Fruit fly (Drosophila melanogaster) whole organism, embryonic: Measurements from ENCODE around the gene Syx5.
A peak's percentile ranks its signal among the peaks of the same experiment; 100 is the strongest.

Experiments
- Bdp1 ChIP-seq: fragments of 200-800 bp; sonication (Bioruptor generic); optimal IDR thresholded peaks from 3 replicates; lab custom pipeline; 2016; ENCODE audit warnings: missing biosample characterization, missing genetic modification characterization
- CG10462 ChIP-seq: fragments of 200-800 bp; sonication (Bioruptor generic); optimal IDR thresholded peaks from 2 replicates; lab custom pipeline; 2016; ENCODE audit warnings: missing biosample characterization, missing genetic modification characterization
- CG11696 ChIP-seq: fragments of 200-800 bp; sonication (Bioruptor generic); IDR thresholded peaks from 2 replicates; pipeline ENCODE4 v1.3.6; 2022; ENCODE audit warnings: missing biosample characterization, missing genetic modification characterization
- CG12104 ChIP-seq: fragments of 200-800 bp; sonication (Bioruptor generic); optimal IDR thresholded peaks from 3 replicates; lab custom pipeline; 2016; ENCODE audit warnings: missing biosample characterization, missing genetic modification characterization
- CG1233 ChIP-seq: fragments of 200-800 bp; sonication (Bioruptor generic); optimal IDR thresholded peaks from 4 replicates; lab custom pipeline; 2018; ENCODE audit warnings: missing biosample characterization, mild to moderate bottlenecking, missing genetic modification characterization
- CG13287 ChIP-seq: fragments of 200-800 bp; sonication (Bioruptor generic); IDR thresholded peaks from 2 replicates; pipeline ENCODE4 v1.3.6; 2022; ENCODE audit warnings: missing biosample characterization, missing genetic modification characterization; ENCODE audit not compliant: partially characterized antibody
- CG13424 ChIP-seq: fragments of 200-800 bp; sonication (Bioruptor generic); optimal IDR thresholded peaks from 2 replicates; lab custom pipeline; 2019; ENCODE audit warnings: missing biosample characterization, mild to moderate bottlenecking, missing genetic modification characterization, moderate library complexity
- CG1603 ChIP-seq: fragments of 200-800 bp; sonication (Bioruptor generic); optimal IDR thresholded peaks from 2 replicates; lab custom pipeline; 2019; ENCODE audit warnings: missing biosample characterization, mild to moderate bottlenecking, missing genetic modification characterization, moderate library complexity
- CG17186 ChIP-seq: fragments of 200-800 bp; sonication (Bioruptor generic); optimal IDR thresholded peaks from 3 replicates; lab custom pipeline; 2017; ENCODE audit warnings: missing biosample characterization, missing genetic modification reagents, missing genetic modification characterization
- CG17802 ChIP-seq: fragments of 200-800 bp; sonication (Bioruptor generic); optimal IDR thresholded peaks from 2 replicates; lab custom pipeline; 2018; ENCODE audit warnings: missing biosample characterization, mild to moderate bottlenecking, missing genetic modification characterization, moderate library complexity
- CG17912 ChIP-seq: fragments of 200-800 bp; sonication (Bioruptor generic); optimal IDR thresholded peaks from 2 replicates; lab custom pipeline; 2018; ENCODE audit warnings: missing biosample characterization, mild to moderate bottlenecking, missing genetic modification characterization
- CG2875 ChIP-seq: fragments of 200-800 bp; sonication (Bioruptor generic); optimal IDR thresholded peaks from 2 replicates; lab custom pipeline; 2017; ENCODE audit warnings: missing biosample characterization, mild to moderate bottlenecking, missing genetic modification characterization, missing genetic modification reagents
- CG4328 ChIP-seq: fragments of 200-800 bp; sonication (Bioruptor generic); optimal IDR thresholded peaks from 3 replicates; lab custom pipeline; 2017; ENCODE audit warnings: missing biosample characterization, missing genetic modification reagents, missing genetic modification characterization
- CG6689 ChIP-seq: fragments of 200-800 bp; sonication (Bioruptor generic); IDR thresholded peaks from 2 replicates; pipeline ENCODE4 v1.3.6; 2022; ENCODE audit warnings: missing biosample characterization, missing genetic modification characterization
- CG9215 ChIP-seq: fragments of 200-800 bp; sonication (Bioruptor generic); IDR thresholded peaks from 2 replicates; pipeline ENCODE4 v1.3.6; 2022; ENCODE audit warnings: missing biosample characterization, missing genetic modification characterization
- Dad ChIP-seq: fragments of 200-800 bp; sonication (Bioruptor generic); optimal IDR thresholded peaks from 3 replicates; lab custom pipeline; 2016; ENCODE audit warnings: missing biosample characterization, missing genetic modification characterization
- Dek ChIP-seq: fragments of 200-800 bp; sonication (Bioruptor generic); optimal IDR thresholded peaks from 3 replicates; lab custom pipeline; 2019; ENCODE audit warnings: missing biosample characterization, mild to moderate bottlenecking, missing genetic modification characterization, moderate library complexity
- Dfd ChIP-seq, 2 experiments: fragments of >200 bp; optimal IDR thresholded peaks; 2 replicates each; lab custom pipeline; 2017; ENCODE audit warnings: missing biosample characterization in 2 of 2, missing genetic modification characterization in 2 of 2
- Dip3 ChIP-seq: fragments of 200-800 bp; sonication (Bioruptor generic); optimal IDR thresholded peaks from 3 replicates; lab custom pipeline; 2016; ENCODE audit warnings: missing biosample characterization, missing genetic modification characterization
- Doc2 ChIP-seq: fragments of 200-800 bp; sonication (Bioruptor generic); IDR thresholded peaks from 2 replicates; pipeline ENCODE4 v1.3.6; 2022; ENCODE audit warnings: missing biosample characterization, missing genetic modification characterization
- Eip74EF ChIP-seq, 2 experiments: fragments of 200-800 bp in 1 of 2; fragments of >200 bp in 1 of 2; sonication (Bioruptor generic) in 1 of 2; optimal IDR thresholded peaks; 2 replicates each; lab custom pipeline; 2017 to 2019; ENCODE audit warnings: missing biosample characterization in 2 of 2, missing genetic modification characterization in 2 of 2, mild to moderate bottlenecking in 1 of 2, moderate library complexity in 1 of 2
- HLHmδ ChIP-seq: fragments of 200-800 bp; sonication (Bioruptor generic); optimal IDR thresholded peaks from 2 replicates; lab custom pipeline; 2018; ENCODE audit warnings: missing biosample characterization, mild to moderate bottlenecking, missing genetic modification characterization, moderate library complexity
- MESR4 ChIP-seq: fragments of 200-800 bp; sonication (Bioruptor generic); optimal IDR thresholded peaks from 2 replicates; lab custom pipeline; 2018; ENCODE audit warnings: missing biosample characterization, mild to moderate bottlenecking, missing genetic modification characterization, moderate library complexity
- Med ChIP-seq: fragments of 200-800 bp; sonication (Bioruptor generic); peaks from one replicate; lab custom pipeline; 2016; ENCODE audit warnings: missing biosample characterization, missing genetic modification characterization, mild to moderate bottlenecking, inconsistent platforms, moderate library complexity
- NFAT ChIP-seq: fragments of 200-800 bp; sonication (Bioruptor generic); IDR thresholded peaks from 2 replicates; pipeline ENCODE4 v1.3.6; 2022; ENCODE audit warnings: missing biosample characterization, missing genetic modification characterization
- NfI ChIP-seq: fragments of 200-800 bp; sonication (Bioruptor generic); optimal IDR thresholded peaks from 3 replicates; lab custom pipeline; 2018; ENCODE audit warnings: missing biosample characterization, mild to moderate bottlenecking, missing genetic modification characterization, moderate library complexity
- Oli ChIP-seq: fragments of 200-800 bp; sonication (Bioruptor generic); optimal IDR thresholded peaks from 2 replicates; lab custom pipeline; 2018; ENCODE audit warnings: missing biosample characterization, mild to moderate bottlenecking, missing genetic modification characterization, moderate library complexity
- Pdp1 ChIP-seq, 2 experiments: fragments of 200-800 bp; sonication (Bioruptor generic); optimal IDR thresholded peaks; 3 replicates each; lab custom pipeline; 2016; ENCODE audit warnings: missing biosample characterization in 2 of 2, missing genetic modification characterization in 2 of 2, mild to moderate bottlenecking in 1 of 2, moderate library complexity in 1 of 2
- Ptx1 ChIP-seq: fragments of 200-800 bp; sonication (Bioruptor generic); IDR thresholded peaks from 2 replicates; pipeline ENCODE4 v1.3.6; 2022; ENCODE audit warnings: missing biosample characterization, missing genetic modification characterization
- Six4 ChIP-seq: fragments of 200-800 bp; sonication (Bioruptor generic); optimal IDR thresholded peaks from 2 replicates; lab custom pipeline; 2016; ENCODE audit warnings: missing biosample characterization, missing genetic modification characterization
- Sox102F ChIP-seq: fragments of 200-800 bp; sonication (Bioruptor generic); optimal IDR thresholded peaks from 2 replicates; lab custom pipeline; 2018; ENCODE audit warnings: missing biosample characterization, mild to moderate bottlenecking, missing genetic modification characterization, moderate library complexity
- Xrp1 ChIP-seq: fragments of 200-800 bp; sonication (Bioruptor generic); IDR thresholded peaks from 2 replicates; pipeline ENCODE4 v1.3.6; 2022; ENCODE audit warnings: missing biosample characterization, missing genetic modification characterization
- ab ChIP-seq: fragments of 200-800 bp; sonication (Bioruptor generic); optimal IDR thresholded peaks from 2 replicates; lab custom pipeline; 2016; ENCODE audit warnings: missing biosample characterization, missing genetic modification characterization
- abd-A ChIP-seq: fragments of 200-800 bp; sonication (Bioruptor generic); optimal IDR thresholded peaks from 3 replicates; lab custom pipeline; 2019; ENCODE audit warnings: missing biosample characterization, mild to moderate bottlenecking, missing genetic modification characterization, moderate library complexity
- amos ChIP-seq: fragments of 200-800 bp; sonication (Bioruptor generic); IDR thresholded peaks from 2 replicates; pipeline ENCODE4 v1.3.6; 2022; ENCODE audit warnings: missing biosample characterization, missing genetic modification characterization; ENCODE audit not compliant: partially characterized antibody
- bbx ChIP-seq: fragments of 200-800 bp; sonication (Bioruptor generic); IDR thresholded peaks from 2 replicates; pipeline ENCODE4 v1.3.6; 2022; ENCODE audit warnings: missing biosample characterization, missing genetic modification characterization; ENCODE audit not compliant: partially characterized antibody
- bcd ChIP-seq: fragments of 200-800 bp; sonication (Bioruptor generic); optimal IDR thresholded peaks from 2 replicates; lab custom pipeline; 2017; ENCODE audit warnings: missing biosample characterization, mild to moderate bottlenecking, missing genetic modification characterization
- btn ChIP-seq: fragments of 200-800 bp; sonication (Bioruptor generic); optimal IDR thresholded peaks from 2 replicates; lab custom pipeline; 2016; ENCODE audit warnings: missing biosample characterization, missing genetic modification characterization
- chn ChIP-seq: fragments of 200-800 bp; sonication (Bioruptor generic); optimal IDR thresholded peaks from 2 replicates; lab custom pipeline; 2016; ENCODE audit warnings: missing biosample characterization, missing genetic modification characterization
- disco-r ChIP-seq: fragments of 200-800 bp; sonication (Bioruptor generic); optimal IDR thresholded peaks from 2 replicates; lab custom pipeline; 2016; ENCODE audit warnings: missing biosample characterization, missing genetic modification characterization
- grau ChIP-seq: fragments of 200-800 bp; optimal IDR thresholded peaks from 3 replicates; lab custom pipeline; 2019; ENCODE audit warnings: missing biosample characterization, mild to moderate bottlenecking, missing genetic modification characterization, moderate library complexity
- her ChIP-seq: fragments of 200-800 bp; sonication (Bioruptor generic); optimal IDR thresholded peaks from 2 replicates; lab custom pipeline; 2016; ENCODE audit warnings: missing biosample characterization, missing genetic modification characterization
- hkb ChIP-seq, 2 experiments: fragments of 200-800 bp in 1 of 2; fragments of >200 bp in 1 of 2; sonication (Bioruptor generic) in 1 of 2; IDR thresholded peaks in 1 of 2; optimal IDR thresholded peaks in 1 of 2; 2 replicates each; pipeline versions ENCODE4 v1.3.6 to Lab custom; 2017 to 2022; ENCODE audit warnings: missing biosample characterization in 1 of 2, missing genetic modification characterization in 1 of 2
- hth ChIP-seq: fragments of >200 bp; optimal IDR thresholded peaks from 2 replicates; lab custom pipeline; 2017; ENCODE audit warnings: inconsistent platforms
- salm ChIP-seq: fragments of 200-800 bp; sonication (Bioruptor generic); optimal IDR thresholded peaks from 2 replicates; lab custom pipeline; 2018; ENCODE audit warnings: missing biosample characterization, mild to moderate bottlenecking, missing genetic modification characterization
- tap ChIP-seq: fragments of 200-800 bp; optimal IDR thresholded peaks from 3 replicates; lab custom pipeline; 2019; ENCODE audit warnings: missing biosample characterization, mild to moderate bottlenecking, missing genetic modification characterization, moderate library complexity
- tll ChIP-seq, 2 experiments: fragments of 200-800 bp in 1 of 2; fragments of >200 bp in 1 of 2; sonication (Bioruptor generic) in 1 of 2; optimal IDR thresholded peaks; 2 replicates each; lab custom pipeline; 2017 to 2019; ENCODE audit warnings: missing biosample characterization in 2 of 2, missing genetic modification characterization in 2 of 2, mild to moderate bottlenecking in 1 of 2, moderate library complexity in 1 of 2
- usp ChIP-seq: fragments of >200 bp; optimal IDR thresholded peaks from 2 replicates; lab custom pipeline; 2017; ENCODE audit warnings: missing biosample characterization, missing genetic modification characterization
- wek ChIP-seq: fragments of 200-800 bp; sonication (Bioruptor generic); optimal IDR thresholded peaks from 3 replicates; lab custom pipeline; 2018; ENCODE audit warnings: missing biosample characterization, mild to moderate bottlenecking, missing genetic modification characterization, moderate library complexity

Syx5 gene

dm6 chr2L:16356249-16357025 is 49.3 kb downstream of the Syx5 start, which contains the start of gene CaBP1 (continued):
- no peak for TF ChIP-seq CG4328 (GFP tag; lab: Kevin White, UChicago)
- no peak for TF ChIP-seq CG10462 (GFP tag; lab: Kevin White, UChicago)
- TF ChIP-seq Ptx1: no peak
- TF ChIP-seq abd-A (tag; lab: Kevin White, UChicago): peak; percentile 21
- no peak for TF ChIP-seq CG17912 (GFP tag; lab: Kevin White, UChicago)
- TF ChIP-seq amos: peak; percentile 93
- no peak for TF ChIP-seq tap (tag; lab: Kevin White, UChicago)
- TF ChIP-seq salm (tag; lab: Kevin White, UChicago): no peak
- TF ChIP-seq Xrp1 (GFP tag; lab: Robert Waterston, UW): no peak
- TF ChIP-seq Sox102F (GFP tag; lab: Kevin White, UChicago): no peak
- no peak for TF ChIP-seq CG1603 (tag; lab: Kevin White, UChicago)
- TF ChIP-seq hkb (optimal IDR thresholded peaks at IDR 0.05; lab: Kevin White, UChicago): no peak
- TF ChIP-seq hkb (GFP tag; IDR thresholded peaks at IDR 0.05; lab: Robert Waterston, UW): no peak
- TF ChIP-seq NFAT (GFP tag; lab: Robert Waterston, UW): no peak
- no peak for TF ChIP-seq disco-r (GFP tag; lab: Kevin White, UChicago)
- no peak for TF ChIP-seq CG17802 (tag; lab: Kevin White, UChicago)
- no peak for TF ChIP-seq CG13424 (tag; lab: Kevin White, UChicago)
- TF ChIP-seq CG12104: no peak
- TF ChIP-seq Dip3: no peak
- no peak for TF ChIP-seq Doc2 (GFP tag; lab: Robert Waterston, UW)
- no peak for TF ChIP-seq hth (lab: Kevin White, UChicago)
- no peak for TF ChIP-seq Dfd (GFP tag; optimal IDR thresholded peaks at IDR 0.05; lab: Kevin White, UChicago)
- no peak for TF ChIP-seq NfI (GFP tag; lab: Kevin White, UChicago)
- TF ChIP-seq Bdp1 (GFP tag; lab: Kevin White, UChicago): no peak
- TF ChIP-seq grau (tag; lab: Kevin White, UChicago): no peak
- no peak for TF ChIP-seq CG6689 (GFP tag; lab: Robert Waterston, UW)
- no peak for TF ChIP-seq btn (GFP tag; lab: Kevin White, UChicago)
- peak; percentile 71 for TF ChIP-seq Med
- TF ChIP-seq Dad (GFP tag; lab: Kevin White, UChicago): no peak
- TF ChIP-seq HLHmδ: no peak
- peak; percentile 87 for TF ChIP-seq bbx (GFP tag; lab: Robert Waterston, UW)
- no peak for TF ChIP-seq CG17186
- peak; percentile 71 for TF ChIP-seq MESR4
- TF ChIP-seq Eip74EF (GFP tag; optimal IDR thresholded peaks at IDR 0.05; lab: Kevin White, UChicago): no peak
- no peak for TF ChIP-seq bcd (GFP tag; lab: Kevin White, UChicago)
- no peak for TF ChIP-seq wek (GFP tag; lab: Kevin White, UChicago)
- TF ChIP-seq CG11696: no peak
- no peak for TF ChIP-seq Six4
- no peak for TF ChIP-seq CG1233 (GFP tag; lab: Kevin White, UChicago)
- no peak for TF ChIP-seq Oli (tag; lab: Kevin White, UChicago)
- no peak for TF ChIP-seq tll (GFP tag; optimal IDR thresholded peaks at IDR 0.05; lab: Kevin White, UChicago)
- TF ChIP-seq Pdp1 (GFP tag; optimal IDR thresholded peaks at IDR 0.05; lab: Kevin White, UChicago): peak in 1 of 2 experiments; percentile 25
- no peak for TF ChIP-seq chn (GFP tag; lab: Kevin White, UChicago)
- no peak for TF ChIP-seq ab
- no peak for TF ChIP-seq Dek (tag; lab: Kevin White, UChicago)
- no peak for TF ChIP-seq usp
- peak; percentile 99 for TF ChIP-seq CG13287 (GFP tag; lab: Robert Waterston, UW)
- TF ChIP-seq CG9215: no peak
- no peak for TF ChIP-seq her (GFP tag; lab: Kevin White, UChicago)
- no peak for TF ChIP-seq CG2875 (GFP tag; lab: Kevin White, UChicago)
